Fruit fly (Drosophila melanogaster): Measurements from ENCODE around the gene Ugt301D1.

dm6 chr2L:18516367-18516766 is 7.0 kb downstream of the Ugt301D1 start:
- TF ChIP-seq psq (optimal IDR thresholded peaks at IDR 0.05), result no peak
- no peak for TF ChIP-seq Sin3A (optimal IDR thresholded peaks at IDR 0.05)

Measured in Kc167 (cell line).